Worm (Caenorhabditis elegans) whole organism, early embryonic: ENCODE measurements around the gene C25G6.4.

ENCODE experiments used
- B0310.2 ChIP-seq: sonication (generic microtip); optimal IDR thresholded peaks from 2 replicates; lab custom pipeline; 2016; ENCODE audit warnings: mild to moderate bottlenecking, missing genetic modification characterization, missing compliant biosample characterization
- aly-1 ChIP-seq: sonication (generic microtip); optimal IDR thresholded peaks from 2 replicates; lab custom pipeline; 2016; ENCODE audit warnings: missing genetic modification characterization, missing compliant biosample characterization
- ama-1 ChIP-seq: fragments of 150-350 bp; optimal IDR thresholded peaks from 2 replicates; lab custom pipeline; 2014
- ceh-36 ChIP-seq: sonication (generic microtip); optimal IDR thresholded peaks from 2 replicates; lab custom pipeline; 2016; ENCODE audit warnings: missing genetic modification characterization, inconsistent platforms, missing compliant biosample characterization
- tbx-11 ChIP-seq: fragments of 200-800 bp; sonication (Bioruptor generic); IDR thresholded peaks from 2 replicates; pipeline ENCODE4 v1.3.6; 2022; ENCODE audit warnings: missing genetic modification characterization, missing compliant biosample characterization

DNA sequence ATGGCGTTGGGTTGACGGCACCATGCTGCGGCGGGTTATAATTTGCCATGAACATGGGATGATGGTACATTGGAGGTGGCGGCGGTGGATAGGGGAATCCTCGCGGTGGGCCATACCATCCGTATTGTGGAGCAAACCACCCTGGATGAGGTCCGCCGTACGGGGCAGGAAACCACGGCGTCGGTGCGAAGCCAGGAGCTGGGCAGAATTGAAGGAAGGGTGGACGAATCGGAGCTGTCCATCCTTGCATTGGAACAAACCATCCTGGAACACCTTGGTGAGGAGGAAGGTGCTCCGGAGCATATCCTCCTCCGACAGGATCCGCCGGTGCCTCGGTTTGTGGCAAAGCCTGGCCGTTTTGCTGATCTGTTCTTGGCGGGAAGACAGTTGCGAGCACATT is 47.0 kb downstream of the C25G6.4 start:
- TF ChIP-seq aly-1 (tag; lab: Kevin White, UChicago) (no peak), ama-1 (lab: Kevin White, UChicago) (no peak), B0310.2 (no peak), ceh-36 (tag; lab: Kevin White, UChicago) (no peak), tbx-11 (GFP tag; lab: Robert Waterston, UW) (no peak)
